Worm (Caenorhabditis elegans) whole organism, L4 larva: ENCODE data around the gene shc-3.

Source experiments
- ama-1 ChIP-seq: fragments of 150-350 bp; optimal IDR thresholded peaks from 2 replicates; lab custom pipeline; 2014; ENCODE audit warnings: inconsistent platforms, mixed read lengths
- daf-12 ChIP-seq: fragments of 150-350 bp; optimal IDR thresholded peaks from 2 replicates; lab custom pipeline; 2014; ENCODE audit warnings: missing biosample characterization, missing genetic modification reagents, missing genetic modification characterization
- daf-19 ChIP-seq: fragments of 200-800 bp; sonication (Bioruptor generic); conservative IDR thresholded peaks from 2 replicates; pipeline ENCODE4 v1.3.6; 2022; ENCODE audit warnings: missing genetic modification characterization, missing compliant biosample characterization
- fkh-10 ChIP-seq: fragments of 150-350 bp; optimal IDR thresholded peaks from 2 replicates; lab custom pipeline; 2014; ENCODE audit warnings: missing biosample characterization, missing genetic modification reagents, missing genetic modification characterization
- fos-1 ChIP-seq: fragments of 150-350 bp; optimal IDR thresholded peaks from 2 replicates; lab custom pipeline; 2014; ENCODE audit warnings: missing biosample characterization, missing genetic modification characterization
- hlh-30 ChIP-seq: sonication (generic microtip); optimal IDR thresholded peaks from 2 replicates; lab custom pipeline; 2017; ENCODE audit warnings: antibody characterized with exemption, mild to moderate bottlenecking, missing genetic modification characterization, missing compliant biosample characterization; ENCODE audit not compliant: insufficient read depth
- nhr-10 ChIP-seq: fragments of 150-350 bp; optimal IDR thresholded peaks from 2 replicates; lab custom pipeline; 2014; ENCODE audit warnings: missing biosample characterization, missing genetic modification characterization
- nhr-237 ChIP-seq: sonication (generic microtip); optimal IDR thresholded peaks from 2 replicates; lab custom pipeline; 2017; ENCODE audit warnings: missing biosample characterization, missing genetic modification characterization
- nhr-77 ChIP-seq: fragments of 150-350 bp; optimal IDR thresholded peaks from 2 replicates; lab custom pipeline; 2014; ENCODE audit warnings: missing biosample characterization, missing genetic modification characterization
- pha-4 ChIP-seq, 2 experiments: fragments of 150-350 bp in 1 of 2; fragments of 200-800 bp in 1 of 2; sonication (Bioruptor generic) in 1 of 2; IDR thresholded peaks in 1 of 2; optimal IDR thresholded peaks in 1 of 2; 2 replicates each; pipeline versions ENCODE4 v1.3.6 to Lab custom; 2014 to 2022; ENCODE audit warnings: missing genetic modification characterization in 2 of 2, missing genetic modification reagents in 2 of 2, missing biosample characterization in 1 of 2, missing compliant biosample characterization in 1 of 2
- unc-62 ChIP-seq, 3 experiments: fragments of 150-350 bp in 1 of 3; sonication (generic microtip); optimal IDR thresholded peaks in 2 of 3; peaks in 1 of 3; 1 replicate in 1 of 3; 2 replicates in 2 of 3; lab custom pipeline; 2014 to 2017; ENCODE audit warnings: missing biosample characterization in 3 of 3, missing genetic modification characterization in 3 of 3, missing genetic modification reagents in 3 of 3, missing genotype in 1 of 3
- zag-1 ChIP-seq: fragments of 150-350 bp; optimal IDR thresholded peaks from 2 replicates; lab custom pipeline; 2014; ENCODE audit warnings: missing biosample characterization, missing genetic modification characterization

ce11 chrX:13700642-13701233 is 16.6 kb upstream of the shc-3 start:
- TF ChIP-seq nhr-77 (tag; lab: Kevin White, UChicago) (peak; percentile 99), pha-4 (GFP tag; IDR thresholded peaks at IDR 0.05; lab: Robert Waterston, UW) (peak; percentile 97), pha-4 (tag; optimal IDR thresholded peaks at IDR 0.05; lab: Kevin White, UChicago) (peak; percentile 77), daf-19 (GFP tag; lab: Robert Waterston, UW) (peak; percentile 98), daf-12 (tag; lab: Kevin White, UChicago) (no peak), nhr-237 (peak; percentile 95), hlh-30 (tag; lab: Kevin White, UChicago) (peak; percentile 97), nhr-10 (peak; percentile 99), zag-1 (tag; lab: Kevin White, UChicago) (peak; percentile 100), ama-1 (lab: Kevin White, UChicago) (no peak), fkh-10 (GFP tag; lab: Kevin White, UChicago) (peak; percentile 99), fos-1 (tag; lab: Kevin White, UChicago) (peak; percentile 96), unc-62 (GFP tag; optimal IDR thresholded peaks at IDR 0.05 in 1 of 2; lab: Kevin White, UChicago) (peak; percentile 90 to 100), unc-62 (tag; optimal IDR thresholded peaks at IDR 0.05; lab: Kevin White, UChicago) (peak; percentile 61)
